Worm (Caenorhabditis elegans) whole organism, early embryonic: ENCODE results near the gene fbxl-1.

Experiments used
- aly-1 ChIP-seq: sonication (generic microtip); optimal IDR thresholded peaks from 2 replicates; lab custom pipeline; 2016; ENCODE audit warnings: missing genetic modification characterization, missing compliant biosample characterization
- ama-1 ChIP-seq: fragments of 150-350 bp; optimal IDR thresholded peaks from 2 replicates; lab custom pipeline; 2014
- ceh-13 ChIP-seq: fragments of 200-800 bp; sonication (Bioruptor generic); optimal IDR thresholded peaks from 2 replicates; lab custom pipeline; 2018; ENCODE audit warnings: mild to moderate bottlenecking, missing genetic modification characterization, missing compliant biosample characterization
- flt-1 ChIP-seq: fragments of 200-800 bp; sonication (Bioruptor generic); IDR thresholded peaks from 2 replicates; pipeline ENCODE4 v1.3.6; 2022; ENCODE audit warnings: missing genetic modification characterization, missing compliant biosample characterization
- hmg-4 ChIP-seq: fragments of 200-800 bp; sonication (Bioruptor generic); optimal IDR thresholded peaks from 2 replicates; lab custom pipeline; 2018; ENCODE audit warnings: mild to moderate bottlenecking, missing genetic modification characterization, missing compliant biosample characterization
- scrt-1 ChIP-seq: fragments of 200-800 bp; sonication (Bioruptor generic); IDR thresholded peaks from 2 replicates; pipeline ENCODE4 v1.3.6; 2022; ENCODE audit warnings: missing genetic modification characterization, missing compliant biosample characterization
- tbx-11 ChIP-seq: fragments of 200-800 bp; sonication (Bioruptor generic); IDR thresholded peaks from 2 replicates; pipeline ENCODE4 v1.3.6; 2022; ENCODE audit warnings: missing genetic modification characterization, missing compliant biosample characterization

ce11 chrIII:8242809-8243208 is 15.2 kb downstream of the fbxl-1 start, which contains the start of gene C02F5.12:
- TF ChIP-seq ama-1 (lab: Kevin White, UChicago) (no peak), flt-1 (no peak), scrt-1 (GFP tag; lab: Robert Waterston, UW) (no peak), hmg-4 (GFP tag; lab: Kevin White, UChicago) (no peak), aly-1 (no peak), ceh-13 (GFP tag; lab: Kevin White, UChicago) (no peak), tbx-11 (GFP tag; lab: Robert Waterston, UW) (no peak)
